Fruit fly (Drosophila melanogaster): ENCODE data around the gene rg.
A peak's percentile ranks its signal among the peaks of the same experiment; 100 is the strongest.

Gene rg

DNA sequence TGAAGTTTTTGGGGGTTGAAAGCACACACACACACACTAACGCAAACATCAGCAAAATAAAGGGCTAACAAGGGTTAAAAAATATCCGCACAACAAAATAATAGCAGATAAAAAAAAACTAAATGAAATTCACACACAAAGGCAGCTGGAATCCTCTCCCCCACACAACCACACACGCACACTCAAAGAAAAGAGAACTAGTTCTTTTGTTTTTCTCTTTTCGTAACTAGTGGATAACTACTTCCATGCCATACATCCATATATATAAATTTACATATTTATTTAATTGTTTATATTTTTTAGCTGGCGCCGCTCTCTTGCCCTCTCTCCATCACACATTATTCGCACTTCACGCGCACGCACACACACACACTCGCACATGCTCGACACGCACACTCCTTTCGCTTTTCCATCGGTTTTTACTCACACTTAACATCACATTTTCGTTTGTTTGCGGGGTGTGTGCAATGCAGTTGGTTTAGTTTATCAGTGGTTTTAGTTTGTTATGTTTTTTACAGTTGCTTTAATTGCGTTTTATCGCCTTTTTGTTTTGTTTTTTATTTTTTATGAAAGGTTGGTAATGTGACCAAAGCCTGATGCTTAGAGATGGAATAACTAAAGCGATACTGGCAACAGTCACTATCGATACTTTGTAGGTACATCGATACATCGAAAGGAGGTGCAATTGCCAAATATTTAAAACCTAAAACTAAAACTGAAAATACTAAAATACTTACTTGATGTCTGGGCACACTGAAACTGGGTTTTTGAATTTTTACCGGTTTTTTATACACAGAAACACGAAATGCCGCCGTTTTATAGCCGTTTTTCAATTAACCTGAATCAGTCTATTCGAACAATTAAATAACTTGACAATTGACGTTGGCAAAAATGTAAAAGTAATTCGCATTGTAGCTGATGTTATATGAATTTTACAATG, 1.1 kb upstream of the rg start, which contains the start of gene CG32767 (continued):
- TF ChIP-seq lov (optimal IDR thresholded peaks at IDR 0.05), result no peak
- TF ChIP-seq lov (GFP tag; IDR thresholded peaks at IDR 0.05), result no peak
- TF ChIP-seq eve (GFP tag; optimal IDR thresholded peaks at IDR 0.05), result peak in 1 of 2 experiments; percentile 55
- peak; percentile 77 for TF ChIP-seq sna (GFP tag; IDR thresholded peaks at IDR 0.05; ENCODE audit: partially characterized antibody)
- peak; percentile 51; the same call in 2 of the 3 replicates for TF ChIP-seq zen2 (GFP tag; IDR thresholded peaks at IDR 0.05; ENCODE audit: partially characterized antibody)
- no peak for TF ChIP-seq pnt (GFP tag; optimal IDR thresholded peaks at IDR 0.05)
- TF ChIP-seq Fer1 (GFP tag; optimal IDR thresholded peaks at IDR 0.05), result peak; percentile 35
- TF ChIP-seq knrl (GFP tag; IDR thresholded peaks at IDR 0.05; ENCODE audit: partially characterized antibody), result peak; percentile 93
- no peak for TF ChIP-seq CG4424 (GFP tag; optimal IDR thresholded peaks at IDR 0.05)
- TF ChIP-seq repo (GFP tag; optimal IDR thresholded peaks at IDR 0.05), result no peak
- TF ChIP-seq CG18619 (GFP tag; optimal IDR thresholded peaks at IDR 0.05), result no peak
- peak; percentile 73 for TF ChIP-seq E2f2 (GFP tag; IDR thresholded peaks at IDR 0.05)
- peak; percentile 41 for TF ChIP-seq stwl (tag; optimal IDR thresholded peaks at IDR 0.05)
- peak; percentile 58 for TF ChIP-seq gem (tag; optimal IDR thresholded peaks at IDR 0.05)
- no peak for TF ChIP-seq CG6765 (GFP tag; optimal IDR thresholded peaks at IDR 0.05)
- no peak for TF ChIP-seq lola (GFP tag; optimal IDR thresholded peaks at IDR 0.05)
- no peak for TF ChIP-seq CG14014 (GFP tag; IDR thresholded peaks at IDR 0.05)
- peak; percentile 22; the same call in 1 of the 2 replicates for TF ChIP-seq E2f1 (GFP tag; IDR thresholded peaks at IDR 0.05)
- no peak for TF ChIP-seq Dbx (GFP tag; IDR thresholded peaks at IDR 0.05)
- TF ChIP-seq nom (GFP tag; optimal IDR thresholded peaks at IDR 0.05), result no peak
- TF ChIP-seq CG33213 (GFP tag; optimal IDR thresholded peaks at IDR 0.05), result peak; percentile 60
- no peak for TF ChIP-seq CG6254 (GFP tag; optimal IDR thresholded peaks at IDR 0.05)
- peak; percentile 20 for TF ChIP-seq wek (GFP tag; optimal IDR thresholded peaks at IDR 0.05)
- no peak for TF ChIP-seq psq (GFP tag; optimal IDR thresholded peaks at IDR 0.05)
- TF ChIP-seq her (GFP tag; optimal IDR thresholded peaks at IDR 0.05), result no peak
- TF ChIP-seq lilli (GFP tag; optimal IDR thresholded peaks at IDR 0.05), result peak; percentile 55
- TF ChIP-seq yki (optimal IDR thresholded peaks at IDR 0.05), result no peak
- TF ChIP-seq CG17186 (GFP tag; optimal IDR thresholded peaks at IDR 0.05), result no peak
- TF ChIP-seq Jarid2 (GFP tag; optimal IDR thresholded peaks at IDR 0.05), result no peak
- TF ChIP-seq Dfd (GFP tag; optimal IDR thresholded peaks at IDR 0.05), result no peak
- no peak for TF ChIP-seq esg (GFP tag; conservative IDR thresholded peaks at IDR 0.05)
- no peak for TF ChIP-seq Vsx1 (GFP tag; optimal IDR thresholded peaks at IDR 0.05)
- no peak; the same call in 3 of the 4 replicates for TF ChIP-seq Gug (GFP tag; IDR thresholded peaks at IDR 0.05)
- no peak for TF ChIP-seq D (optimal IDR thresholded peaks at IDR 0.05)
- no peak for TF ChIP-seq D (GFP tag; optimal IDR thresholded peaks at IDR 0.05)
- no peak for TF ChIP-seq Mad (GFP tag; optimal IDR thresholded peaks at IDR 0.05)
- TF ChIP-seq CG14965 (GFP tag; optimal IDR thresholded peaks at IDR 0.05; ENCODE audit: borderline replicate concordance), result no peak
- TF ChIP-seq br (optimal IDR thresholded peaks at IDR 0.05), result no peak
- peak; percentile 39 for TF ChIP-seq CG12071 (GFP tag; optimal IDR thresholded peaks at IDR 0.05)
- TF ChIP-seq CG7963 (GFP tag; IDR thresholded peaks at IDR 0.05; ENCODE audit: partially characterized antibody), result peak; percentile 87
- TF ChIP-seq peb (GFP tag; IDR thresholded peaks at IDR 0.05), result no peak
- peak; percentile 79 for TF ChIP-seq CG34224 (GFP tag; IDR thresholded peaks at IDR 0.05; ENCODE audit: partially characterized antibody)
- peak; percentile 56 for TF ChIP-seq CG12659 (GFP tag; optimal IDR thresholded peaks at IDR 0.05)
- no peak for TF ChIP-seq CG14441 (GFP tag; IDR thresholded peaks at IDR 0.05)
- no peak for TF ChIP-seq B-H2 (GFP tag; optimal IDR thresholded peaks at IDR 0.05)
- peak; percentile 37 for TF ChIP-seq CG13624 (GFP tag; optimal IDR thresholded peaks at IDR 0.05)
- TF ChIP-seq rib (GFP tag; IDR thresholded peaks at IDR 0.05), result no peak
- TF ChIP-seq nau (GFP tag; optimal IDR thresholded peaks at IDR 0.05), result no peak
- TF ChIP-seq CG15073 (GFP tag; optimal IDR thresholded peaks at IDR 0.05), result no peak

All from whole organism, embryonic.